Worm (Caenorhabditis elegans) whole organism, young adult: ENCODE results near the gene fbxa-211.

Source experiments
- B0019.2 ChIP-seq: fragments of 200-800 bp; sonication (Bioruptor generic); conservative IDR thresholded peaks from 2 replicates; pipeline ENCODE4 v1.3.6; 2022; ENCODE audit warnings: missing genetic modification reagents, missing genetic modification characterization, missing compliant biosample characterization
- B0336.3 ChIP-seq: fragments of 200-800 bp; sonication (Bioruptor generic); IDR thresholded peaks from 2 replicates; pipeline ENCODE4 v1.3.6; 2022; ENCODE audit warnings: missing genetic modification characterization, missing compliant biosample characterization
- D2030.7 ChIP-seq: fragments of 200-800 bp; sonication (Bioruptor generic); IDR thresholded peaks from 2 replicates; pipeline ENCODE4 v1.3.6; 2022; ENCODE audit warnings: missing genetic modification reagents, missing genetic modification characterization, missing compliant biosample characterization
- F49E8.2 ChIP-seq: sonication (generic microtip); optimal IDR thresholded peaks from 3 replicates; lab custom pipeline; 2017; ENCODE audit warnings: missing genetic modification characterization, mild to moderate bottlenecking, missing compliant biosample characterization, antibody characterized with exemption, moderate library complexity; ENCODE audit not compliant: insufficient read depth
- F57C9.4 ChIP-seq: sonication (generic microtip); optimal IDR thresholded peaks from 2 replicates; lab custom pipeline; 2017; ENCODE audit warnings: mild to moderate bottlenecking, missing genetic modification characterization, missing compliant biosample characterization
- Y53G8AR.9 ChIP-seq: fragments of 200-800 bp; sonication (Bioruptor generic); conservative IDR thresholded peaks from 2 replicates; pipeline ENCODE4 v1.3.6; 2022; ENCODE audit warnings: missing genetic modification reagents, missing genetic modification characterization, missing compliant biosample characterization
- Y95B8A.8 ChIP-seq: fragments of 200-800 bp; sonication (Bioruptor generic); IDR thresholded peaks from 2 replicates; pipeline ENCODE4 v1.3.6; 2022; ENCODE audit warnings: missing genetic modification reagents, missing genetic modification characterization, missing compliant biosample characterization
- ama-1 ChIP-seq, 3 experiments: fragments of 150-350 bp in 1 of 3; sonication (generic microtip) in 2 of 3; optimal IDR thresholded peaks; 2 replicates each; lab custom pipeline; 2014 to 2018; ENCODE audit warnings: missing biosample characterization in 2 of 3, missing genetic modification characterization in 2 of 3, missing genetic modification reagents in 2 of 3
- aptf-3 ChIP-seq: fragments of 200-800 bp; sonication (Bioruptor generic); IDR thresholded peaks from 2 replicates; pipeline ENCODE4 v1.3.6; 2022; ENCODE audit warnings: missing genetic modification characterization, missing compliant biosample characterization
- athp-1 ChIP-seq: sonication (generic microtip); optimal IDR thresholded peaks from 2 replicates; lab custom pipeline; 2017; ENCODE audit warnings: mild to moderate bottlenecking, missing genetic modification characterization, missing compliant biosample characterization
- attf-3 ChIP-seq: fragments of 200-800 bp; sonication (Bioruptor generic); conservative IDR thresholded peaks from 2 replicates; pipeline ENCODE4 v1.3.6; 2022; ENCODE audit warnings: missing genetic modification reagents, missing genetic modification characterization, missing compliant biosample characterization
- attf-6 ChIP-seq: fragments of 200-800 bp; sonication (Bioruptor generic); IDR thresholded peaks from 2 replicates; pipeline ENCODE4 v1.3.6; 2022; ENCODE audit warnings: missing genetic modification reagents, missing genetic modification characterization, missing compliant biosample characterization
- cebp-1 ChIP-seq, 2 experiments: fragments of 200-800 bp in 1 of 2; sonication (Bioruptor generic) in 1 of 2; sonication (generic microtip) in 1 of 2; IDR thresholded peaks in 1 of 2; optimal IDR thresholded peaks in 1 of 2; 2 replicates each; pipeline versions ENCODE4 v1.3.6 to Lab custom; 2017 to 2022; ENCODE audit warnings: missing compliant biosample characterization in 2 of 2, missing genetic modification characterization in 2 of 2, mild to moderate bottlenecking in 1 of 2, missing genetic modification reagents in 1 of 2, moderate library complexity in 1 of 2
- ceh-100 ChIP-seq: fragments of 200-800 bp; sonication (Bioruptor generic); IDR thresholded peaks from 2 replicates; pipeline ENCODE4 v1.3.6; 2022; ENCODE audit warnings: missing genetic modification reagents, missing genetic modification characterization, missing compliant biosample characterization
- dpl-1 ChIP-seq: fragments of 150-350 bp; optimal IDR thresholded peaks from 2 replicates; lab custom pipeline; 2014; ENCODE audit warnings: missing biosample characterization, missing genetic modification reagents, missing genetic modification characterization
- efl-1 ChIP-seq: fragments of 150-350 bp; optimal IDR thresholded peaks from 2 replicates; lab custom pipeline; 2014; ENCODE audit warnings: missing biosample characterization, missing genetic modification reagents, missing genetic modification characterization
- egl-18 ChIP-seq: fragments of 200-800 bp; sonication (Bioruptor generic); IDR thresholded peaks from 2 replicates; pipeline ENCODE4 v1.3.6; 2022; ENCODE audit warnings: missing genetic modification reagents, missing genetic modification characterization, missing compliant biosample characterization
- egl-44 ChIP-seq: fragments of 200-800 bp; sonication (Bioruptor generic); IDR thresholded peaks from 2 replicates; pipeline ENCODE4 v1.3.6; 2022; ENCODE audit warnings: missing genetic modification reagents, missing genetic modification characterization, missing compliant biosample characterization
- hlh-12 ChIP-seq: sonication (generic microtip); optimal IDR thresholded peaks from 2 replicates; lab custom pipeline; 2016; ENCODE audit warnings: missing genetic modification characterization, missing compliant biosample characterization
- lin-54 ChIP-seq: fragments of 200-800 bp; sonication (Bioruptor generic); optimal IDR thresholded peaks from 2 replicates; lab custom pipeline; 2018; ENCODE audit warnings: mild to moderate bottlenecking, missing genetic modification characterization, missing compliant biosample characterization
- lsl-1 ChIP-seq: fragments of 200-800 bp; sonication (Bioruptor generic); optimal IDR thresholded peaks from 2 replicates; lab custom pipeline; 2018; ENCODE audit warnings: mild to moderate bottlenecking, missing genetic modification characterization, moderate library complexity, missing compliant biosample characterization
- madf-10 ChIP-seq: sonication (generic microtip); optimal IDR thresholded peaks from 2 replicates; lab custom pipeline; 2016; ENCODE audit warnings: mild to moderate bottlenecking, missing genetic modification characterization, missing compliant biosample characterization
- madf-6 ChIP-seq: fragments of 200-800 bp; sonication (Bioruptor generic); IDR thresholded peaks from 2 replicates; pipeline ENCODE4 v1.3.6; 2022; ENCODE audit warnings: missing genetic modification reagents, missing genetic modification characterization, missing compliant biosample characterization
- mcd-1 ChIP-seq: fragments of 200-800 bp; sonication (Bioruptor generic); IDR thresholded peaks from 2 replicates; pipeline ENCODE4 v1.3.6; 2022; ENCODE audit warnings: missing genetic modification reagents, missing genetic modification characterization, missing compliant biosample characterization
- mel-28 ChIP-seq: sonication (generic microtip); optimal IDR thresholded peaks from 2 replicates; lab custom pipeline; 2016; ENCODE audit warnings: borderline replicate concordance, mild to moderate bottlenecking, missing genetic modification characterization, missing compliant biosample characterization
- nfya-1 ChIP-seq: sonication (generic microtip); optimal IDR thresholded peaks from 2 replicates; lab custom pipeline; 2017; ENCODE audit warnings: antibody characterized with exemption, missing compliant biosample characterization, missing genetic modification characterization, borderline replicate concordance; ENCODE audit not compliant: insufficient read depth
- pbrm-1 ChIP-seq: fragments of 200-800 bp; sonication (Bioruptor generic); IDR thresholded peaks from 2 replicates; pipeline ENCODE4 v1.3.6; 2022; ENCODE audit warnings: missing genetic modification reagents, missing genetic modification characterization, missing compliant biosample characterization
- pha-4 ChIP-seq: fragments of 150-350 bp; sonication (generic microtip); optimal IDR thresholded peaks from 2 replicates; lab custom pipeline; 2014; ENCODE audit warnings: missing biosample characterization, missing genetic modification reagents, missing genetic modification characterization
- rcor-1 ChIP-seq: fragments of 200-800 bp; sonication (Bioruptor generic); IDR thresholded peaks from 2 replicates; pipeline ENCODE4 v1.3.6; 2022; ENCODE audit warnings: missing genetic modification reagents, missing genetic modification characterization, missing compliant biosample characterization
- repo-1 ChIP-seq: sonication (generic microtip); optimal IDR thresholded peaks from 2 replicates; lab custom pipeline; 2017; ENCODE audit warnings: mild to moderate bottlenecking, missing genetic modification characterization, missing compliant biosample characterization
- snpc-1.1 ChIP-seq: sonication (generic microtip); optimal IDR thresholded peaks from 2 replicates; lab custom pipeline; 2017; ENCODE audit warnings: missing genetic modification characterization, mild to moderate bottlenecking, missing compliant biosample characterization, antibody characterized with exemption, moderate library complexity, missing genotype, missing genetic modification reagents; ENCODE audit not compliant: insufficient read depth
- snpc-3.4 ChIP-seq: sonication (generic microtip); optimal IDR thresholded peaks from 2 replicates; lab custom pipeline; 2017; ENCODE audit warnings: missing genetic modification characterization, mild to moderate bottlenecking, missing compliant biosample characterization, antibody characterized with exemption, moderate library complexity, missing genotype, missing genetic modification reagents
- somi-1 ChIP-seq: fragments of 200-800 bp; sonication (Bioruptor generic); optimal IDR thresholded peaks from 2 replicates; lab custom pipeline; 2018; ENCODE audit warnings: mild to moderate bottlenecking, missing genetic modification characterization, missing compliant biosample characterization
- tbp1 ChIP-seq: fragments of 200-800 bp; sonication (Bioruptor generic); optimal IDR thresholded peaks from 2 replicates; lab custom pipeline; 2018; ENCODE audit warnings: mild to moderate bottlenecking, missing genetic modification characterization, missing compliant biosample characterization
- xnd-1 ChIP-seq: sonication (generic microtip); optimal IDR thresholded peaks from 2 replicates; lab custom pipeline; 2016; ENCODE audit warnings: missing genotype, missing genetic modification reagents, missing genetic modification characterization, missing compliant biosample characterization

fbxa-211 gene

DNA sequence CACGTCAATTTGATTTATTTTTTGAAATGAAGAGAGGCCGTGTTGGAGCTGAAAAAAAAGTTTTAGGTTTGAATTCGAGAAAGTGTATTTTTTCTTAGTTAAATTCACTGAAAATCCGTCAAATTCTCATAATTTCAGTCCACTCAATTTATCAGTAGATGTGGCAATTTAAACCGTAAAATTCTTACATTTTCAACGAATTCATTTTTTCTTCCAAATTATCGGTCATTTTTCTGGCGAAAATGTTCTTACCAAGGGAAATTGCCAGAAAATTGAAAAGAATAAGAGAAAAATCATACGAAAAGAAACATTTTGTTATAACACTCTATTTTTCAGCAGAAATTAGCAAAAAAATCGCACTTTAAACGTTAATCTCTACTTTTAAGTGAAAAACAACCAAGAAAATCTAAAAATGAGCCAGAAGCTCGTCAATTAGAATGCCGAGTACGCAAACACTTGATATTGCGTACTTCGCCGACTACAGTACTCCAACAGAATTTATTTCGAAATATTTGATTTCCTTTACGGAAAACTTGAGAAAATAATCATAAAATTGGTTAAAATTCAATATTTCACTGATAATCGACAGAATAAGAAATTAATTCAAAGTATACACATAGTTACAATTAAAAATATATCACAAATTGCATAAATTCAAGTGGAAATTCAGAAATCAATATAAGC, 42.0 kb upstream of the fbxa-211 start, which contains the start of gene fbxa-106:
Gene fbxa-106 (minus strand): TSS at position 51 of the 684 bp plus-strand sequence.
- TF ChIP-seq xnd-1 (no peak), F57C9.4 (tag; lab: Kevin White, UChicago) (no peak), nfya-1 (tag; lab: Kevin White, UChicago) (no peak), B0336.3 (GFP tag; lab: Robert Waterston, UW) (peak; percentile 66), mcd-1 (GFP tag; lab: Robert Waterston, UW) (peak; percentile 27; the same call in 1 of the 2 replicates), madf-10 (tag; lab: Kevin White, UChicago) (no peak), Y53G8AR.9 (GFP tag; lab: Robert Waterston, UW) (0 out of 2 replicates have a peak, but pooled peaks have one; percentile 42), mel-28 (no peak), repo-1 (tag; lab: Kevin White, UChicago) (peak; percentile 14), aptf-3 (GFP tag; lab: Robert Waterston, UW) (0 out of 2 replicates have a peak, but pooled peaks have one; percentile 69), ceh-100 (GFP tag; lab: Robert Waterston, UW) (no peak), pha-4 (tag; lab: Kevin White, UChicago) (no peak), egl-44 (GFP tag; lab: Robert Waterston, UW) (0 out of 2 replicates have a peak, but pooled peaks have one; percentile 26), pbrm-1 (GFP tag; lab: Robert Waterston, UW) (peak; percentile 48), snpc-1.1 (peak; percentile 25), F49E8.2 (peak; percentile 67), rcor-1 (0 out of 2 replicates have a peak, but pooled peaks have one; percentile 36), lsl-1 (GFP tag; lab: Kevin White, UChicago) (peak; percentile 81), cebp-1 (GFP tag; IDR thresholded peaks at IDR 0.05; lab: Robert Waterston, UW) (no peak), cebp-1 (tag; optimal IDR thresholded peaks at IDR 0.05; lab: Kevin White, UChicago) (peak; percentile 60), lin-54 (GFP tag; lab: Kevin White, UChicago) (peak; percentile 47), Y95B8A.8 (GFP tag; lab: Robert Waterston, UW) (peak; percentile 66; the same call in 1 of the 2 replicates), snpc-3.4 (tag; lab: Kevin White, UChicago) (peak; percentile 26), madf-6 (GFP tag; lab: Robert Waterston, UW) (peak; percentile 62), ama-1 (optimal IDR thresholded peaks at IDR 0.05; lab: Kevin White, UChicago) (no peak), ama-1 (GFP tag; optimal IDR thresholded peaks at IDR 0.05; lab: Kevin White, UChicago) (no peak), somi-1 (GFP tag; lab: Kevin White, UChicago) (no peak), D2030.7 (GFP tag; lab: Robert Waterston, UW) (peak; percentile 61), tbp1 (peak; percentile 56), efl-1 (peak; percentile 16), hlh-12 (tag; lab: Kevin White, UChicago) (no peak), attf-3 (GFP tag; lab: Robert Waterston, UW) (no peak), egl-18 (GFP tag; lab: Robert Waterston, UW) (0 out of 2 replicates have a peak, but pooled peaks have one; percentile 14), athp-1 (peak; percentile 48), dpl-1 (GFP tag; lab: Kevin White, UChicago) (no peak), B0019.2 (no peak)

DNA sequence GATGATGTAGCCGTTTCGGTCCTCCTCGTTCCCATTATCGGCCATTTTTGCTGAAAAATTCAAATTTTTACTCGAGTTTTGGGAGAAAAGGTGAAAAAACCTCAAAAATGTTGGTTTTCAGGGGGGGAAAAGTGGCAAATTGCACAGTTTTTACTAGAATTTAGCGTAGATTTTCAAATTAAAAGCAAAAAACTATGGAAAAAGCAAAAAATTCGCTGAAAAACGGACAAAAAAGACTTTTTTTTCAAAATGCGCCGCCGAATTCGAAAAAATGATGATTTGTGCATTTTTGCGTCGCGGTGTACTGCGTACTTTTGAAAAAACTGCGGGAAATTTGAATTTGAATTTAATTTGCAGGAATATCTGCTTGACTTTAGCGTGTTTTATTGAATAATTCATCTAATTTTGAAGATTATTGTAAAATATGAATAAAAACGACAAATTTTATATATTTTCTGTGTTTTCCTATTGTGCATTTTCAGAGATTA, 41.1 kb upstream of the fbxa-211 start, which contains the start of gene Y59A8B.12:
Gene Y59A8B.12 (minus strand): TSS at position 51 of the 488 bp plus-strand sequence.
- peak; percentile 54 for TF ChIP-seq lin-54 (GFP tag; lab: Kevin White, UChicago)
- peak; percentile 27 for TF ChIP-seq efl-1
- no peak for TF ChIP-seq attf-6
- TF ChIP-seq, all 124 proteins: peak for 2
